Fruit fly (Drosophila melanogaster) whole organism, embryonic: ENCODE data around the gene CG5715.

ENCODE experiments used
- Asciz ChIP-seq: fragments of 200-800 bp; sonication (Bioruptor generic); optimal IDR thresholded peaks from 2 replicates; lab custom pipeline; 2017; ENCODE audit warnings: missing biosample characterization, mild to moderate bottlenecking, missing genetic modification characterization, missing genetic modification reagents
- CG10147 ChIP-seq: fragments of 200-800 bp; sonication (Bioruptor generic); optimal IDR thresholded peaks from 2 replicates; lab custom pipeline; 2019; ENCODE audit warnings: missing biosample characterization, mild to moderate bottlenecking, missing genetic modification characterization, moderate library complexity
- CG10321 ChIP-seq: fragments of 200-800 bp; sonication (Bioruptor generic); IDR thresholded peaks from 2 replicates; pipeline ENCODE4 v1.3.6; 2022; ENCODE audit warnings: missing biosample characterization, missing genetic modification characterization
- CG10366 ChIP-seq: fragments of 200-800 bp; sonication (Bioruptor generic); IDR thresholded peaks from 2 replicates; pipeline ENCODE4 v1.3.6; 2022; ENCODE audit warnings: missing biosample characterization, missing genetic modification characterization
- CG14441 ChIP-seq: fragments of 200-800 bp; sonication (Bioruptor generic); IDR thresholded peaks from 2 replicates; pipeline ENCODE4 v1.3.6; 2022; ENCODE audit warnings: missing biosample characterization, missing genetic modification characterization
- CG15011 ChIP-seq: fragments of 200-800 bp; sonication (Bioruptor generic); optimal IDR thresholded peaks from 3 replicates; lab custom pipeline; 2018; ENCODE audit warnings: missing biosample characterization, mild to moderate bottlenecking, missing genetic modification characterization
- CG17359 ChIP-seq: fragments of 200-800 bp; sonication (Bioruptor generic); optimal IDR thresholded peaks from 3 replicates; lab custom pipeline; 2018; ENCODE audit warnings: missing biosample characterization, mild to moderate bottlenecking, missing genetic modification characterization, moderate library complexity
- CG17802 ChIP-seq: fragments of 200-800 bp; sonication (Bioruptor generic); optimal IDR thresholded peaks from 2 replicates; lab custom pipeline; 2018; ENCODE audit warnings: missing biosample characterization, mild to moderate bottlenecking, missing genetic modification characterization, moderate library complexity
- CG2129 ChIP-seq: fragments of 200-800 bp; sonication (Bioruptor generic); IDR thresholded peaks from 2 replicates; pipeline ENCODE4 v1.3.6; 2022; ENCODE audit warnings: missing biosample characterization, missing genetic modification characterization; ENCODE audit not compliant: partially characterized antibody
- CG32532 ChIP-seq: fragments of 200-800 bp; sonication (Bioruptor generic); IDR thresholded peaks from 2 replicates; pipeline ENCODE4 v1.3.6; 2022; ENCODE audit warnings: missing biosample characterization, missing genetic modification characterization
- CG33557 ChIP-seq: fragments of 200-800 bp; sonication (Bioruptor generic); optimal IDR thresholded peaks from 2 replicates; lab custom pipeline; 2019; ENCODE audit warnings: missing biosample characterization, mild to moderate bottlenecking, missing genetic modification characterization, moderate library complexity
- CG42726 ChIP-seq: fragments of 200-800 bp; sonication (Bioruptor generic); IDR thresholded peaks from 2 replicates; pipeline ENCODE4 v1.3.6; 2022; ENCODE audit warnings: missing biosample characterization, missing genetic modification characterization; ENCODE audit not compliant: partially characterized antibody
- CG4854 ChIP-seq: fragments of 200-800 bp; sonication (Bioruptor generic); optimal IDR thresholded peaks from 2 replicates; lab custom pipeline; 2016; ENCODE audit warnings: missing biosample characterization, missing genetic modification characterization, inconsistent platforms
- CG6813 ChIP-seq: fragments of 200-800 bp; sonication (Bioruptor generic); optimal IDR thresholded peaks from 2 replicates; lab custom pipeline; 2017; ENCODE audit warnings: missing biosample characterization, missing genetic modification characterization, mild to moderate bottlenecking, moderate library complexity, missing genetic modification reagents
- D19B ChIP-seq: fragments of 200-800 bp; sonication (Bioruptor generic); optimal IDR thresholded peaks from 2 replicates; lab custom pipeline; 2017; ENCODE audit warnings: missing biosample characterization, mild to moderate bottlenecking, missing genetic modification characterization
- Drgx ChIP-seq: fragments of 200-800 bp; sonication (Bioruptor generic); IDR thresholded peaks from 2 replicates; pipeline ENCODE4 v1.3.6; 2022; ENCODE audit warnings: missing biosample characterization, missing genetic modification characterization
- E2f1 ChIP-seq: fragments of 200-800 bp; sonication (Bioruptor generic); IDR thresholded peaks from 2 replicates; pipeline ENCODE4 v1.3.6; 2022; ENCODE audit warnings: missing biosample characterization, missing genetic modification characterization
- Ets65A ChIP-seq: fragments of 200-800 bp; sonication (Bioruptor generic); peaks from one replicate; lab custom pipeline; 2016; ENCODE audit warnings: missing biosample characterization, missing genetic modification characterization
- Fer2 ChIP-seq: fragments of 200-800 bp; sonication (Bioruptor generic); optimal IDR thresholded peaks from 2 replicates; lab custom pipeline; 2018; ENCODE audit warnings: missing biosample characterization, mild to moderate bottlenecking, missing genetic modification characterization, moderate library complexity
- Gug ChIP-seq: fragments of 200-800 bp; sonication (Bioruptor generic); IDR thresholded peaks from 4 replicates; pipeline ENCODE4 v1.3.6; 2022; ENCODE audit warnings: missing biosample characterization, missing genetic modification characterization
- Hand ChIP-seq: fragments of 200-800 bp; sonication (Bioruptor generic); optimal IDR thresholded peaks from 2 replicates; lab custom pipeline; 2017; ENCODE audit warnings: mild to moderate bottlenecking, missing biosample characterization, missing genetic modification reagents, missing genetic modification characterization
- Med ChIP-seq: fragments of 200-800 bp; sonication (Bioruptor generic); peaks from one replicate; lab custom pipeline; 2016; ENCODE audit warnings: missing biosample characterization, missing genetic modification characterization, mild to moderate bottlenecking, inconsistent platforms, moderate library complexity
- Mes4 ChIP-seq: fragments of 200-800 bp; sonication (Bioruptor generic); optimal IDR thresholded peaks from 2 replicates; lab custom pipeline; 2016; ENCODE audit warnings: missing biosample characterization, missing genetic modification characterization
- NK7.1 ChIP-seq: fragments of 200-800 bp; sonication (Bioruptor generic); optimal IDR thresholded peaks from 3 replicates; lab custom pipeline; 2016; ENCODE audit warnings: missing biosample characterization, missing genetic modification characterization
- Pdp1 ChIP-seq, 2 experiments: fragments of 200-800 bp; sonication (Bioruptor generic); optimal IDR thresholded peaks; 3 replicates each; lab custom pipeline; 2016; ENCODE audit warnings: missing biosample characterization in 2 of 2, missing genetic modification characterization in 2 of 2, mild to moderate bottlenecking in 1 of 2, moderate library complexity in 1 of 2
- Ravus ChIP-seq: fragments of 200-800 bp; sonication (Bioruptor generic); IDR thresholded peaks from 2 replicates; pipeline ENCODE4 v1.3.6; 2022; ENCODE audit warnings: missing biosample characterization, missing genetic modification characterization
- Side ChIP-seq: fragments of 200-800 bp; sonication (Bioruptor generic); optimal IDR thresholded peaks from 2 replicates; lab custom pipeline; 2016; ENCODE audit warnings: missing biosample characterization, missing genetic modification characterization
- Ssrp ChIP-seq: fragments of 200-800 bp; sonication (Bioruptor generic); optimal IDR thresholded peaks from 2 replicates; lab custom pipeline; 2018; ENCODE audit warnings: missing biosample characterization, mild to moderate bottlenecking, missing genetic modification characterization, moderate library complexity
- bsh ChIP-seq, 2 experiments: fragments of 200-800 bp; sonication (Bioruptor generic); optimal IDR thresholded peaks; 2 replicates each; lab custom pipeline; 2017 to 2018; ENCODE audit warnings: mild to moderate bottlenecking in 2 of 2, missing biosample characterization in 2 of 2, missing genetic modification characterization in 2 of 2, moderate library complexity in 1 of 2
- cas ChIP-seq: fragments of 200-800 bp; sonication (Bioruptor generic); IDR thresholded peaks from 2 replicates; pipeline ENCODE4 v1.3.6; 2022; ENCODE audit warnings: missing biosample characterization, missing genetic modification characterization
- caup ChIP-seq: fragments of 200-800 bp; sonication (Bioruptor generic); optimal IDR thresholded peaks from 3 replicates; lab custom pipeline; 2017; ENCODE audit warnings: missing biosample characterization, mild to moderate bottlenecking, missing genetic modification characterization, moderate library complexity; ENCODE audit not compliant: severe bottlenecking
- corto ChIP-seq: fragments of 200-800 bp; sonication (Bioruptor generic); optimal IDR thresholded peaks from 2 replicates; lab custom pipeline; 2016; ENCODE audit warnings: missing biosample characterization, mild to moderate bottlenecking, missing genetic modification characterization, moderate library complexity
- lbe ChIP-seq: fragments of 200-800 bp; sonication (Bioruptor generic); optimal IDR thresholded peaks from 2 replicates; lab custom pipeline; 2016; ENCODE audit warnings: missing biosample characterization, mild to moderate bottlenecking, missing genetic modification characterization
- lmd ChIP-seq: fragments of 200-800 bp; sonication (Bioruptor generic); IDR thresholded peaks from 2 replicates; pipeline ENCODE4 v1.3.6; 2022; ENCODE audit warnings: missing biosample characterization, missing genetic modification characterization
- luna ChIP-seq: fragments of 200-800 bp; sonication (Bioruptor generic); optimal IDR thresholded peaks from 2 replicates; lab custom pipeline; 2016; ENCODE audit warnings: missing biosample characterization, missing genetic modification characterization
- nmo ChIP-seq: fragments of 200-800 bp; sonication (Bioruptor generic); optimal IDR thresholded peaks from 2 replicates; lab custom pipeline; 2018; ENCODE audit warnings: missing biosample characterization, mild to moderate bottlenecking, missing genetic modification characterization, moderate library complexity
- nom ChIP-seq: fragments of 200-800 bp; sonication (Bioruptor generic); optimal IDR thresholded peaks from 2 replicates; lab custom pipeline; 2017; ENCODE audit warnings: missing biosample characterization, missing genetic modification characterization, mild to moderate bottlenecking, moderate library complexity, missing genetic modification reagents
- oc ChIP-seq: fragments of 200-800 bp; sonication (Bioruptor generic); optimal IDR thresholded peaks from 2 replicates; lab custom pipeline; 2018; ENCODE audit warnings: missing biosample characterization, mild to moderate bottlenecking, missing genetic modification characterization, moderate library complexity
- pho ChIP-seq: fragments of 200-800 bp; sonication (Bioruptor generic); optimal IDR thresholded peaks from 2 replicates; lab custom pipeline; 2016; ENCODE audit warnings: missing biosample characterization, missing genetic modification characterization
- ranshi ChIP-seq: fragments of 200-800 bp; sonication (Bioruptor generic); IDR thresholded peaks from 2 replicates; pipeline ENCODE4 v1.3.6; 2022; ENCODE audit warnings: missing biosample characterization, missing genetic modification characterization
- sens ChIP-seq: fragments of 200-800 bp; sonication (Bioruptor generic); peaks from one replicate; lab custom pipeline; 2016; ENCODE audit warnings: missing biosample characterization, missing genetic modification characterization

The CG5715 gene

DNA sequence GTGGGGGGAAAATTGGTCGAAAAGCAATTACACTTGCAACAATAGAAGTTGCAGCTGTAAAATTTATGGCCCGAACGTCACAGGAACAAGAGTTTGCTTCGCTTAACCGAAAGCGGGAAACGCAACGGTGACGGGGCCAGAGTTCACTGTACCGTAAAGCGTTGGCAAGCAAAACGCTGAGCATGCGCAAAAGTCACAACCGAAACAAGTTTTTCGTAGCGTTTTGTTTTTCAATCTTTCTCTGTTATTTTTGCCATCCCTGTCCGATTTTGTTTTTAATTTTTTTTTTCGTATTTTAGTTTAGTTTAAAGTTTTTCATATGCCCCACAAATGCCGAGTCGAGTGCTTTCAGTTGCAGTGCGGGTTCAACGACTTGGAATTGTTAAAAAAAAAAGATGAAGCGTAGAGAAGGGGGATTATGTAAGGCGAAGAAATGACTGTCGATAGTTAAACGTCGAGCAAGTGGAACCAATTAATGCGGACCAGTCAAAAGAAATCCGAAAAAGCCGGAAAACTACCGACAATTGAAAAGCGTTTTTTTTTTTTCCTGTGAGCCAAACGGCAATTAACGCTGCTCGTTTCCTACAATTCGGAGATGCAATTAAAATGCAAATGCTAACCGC lies 26.5 kb downstream of the CG5715 start (continued):
- TF ChIP-seq Fer2 (tag; lab: Kevin White, UChicago) (no peak), sens (GFP tag; lab: Kevin White, UChicago) (no peak), D19B (no peak), pho (GFP tag; lab: Kevin White, UChicago) (no peak), CG4854 (no peak), Pdp1 (GFP tag; optimal IDR thresholded peaks at IDR 0.05; lab: Kevin White, UChicago) (peak in 1 of 2 experiments; percentile 55), Ssrp (tag; lab: Kevin White, UChicago) (no peak), CG2129 (GFP tag; lab: Robert Waterston, UW) (no peak), caup (GFP tag; lab: Kevin White, UChicago) (no peak), E2f1 (GFP tag; lab: Robert Waterston, UW) (no peak), Asciz (no peak), CG15011 (GFP tag; lab: Kevin White, UChicago) (no peak), CG17802 (tag; lab: Kevin White, UChicago) (no peak), lmd (GFP tag; lab: Robert Waterston, UW) (0 out of 2 replicates have a peak, but pooled peaks have one; percentile 6), CG17359 (no peak), CG32532 (peak; percentile 20; the same call in 1 of the 2 replicates), nmo (GFP tag; lab: Kevin White, UChicago) (no peak), CG10366 (GFP tag; lab: Robert Waterston, UW) (no peak), NK7.1 (GFP tag; lab: Kevin White, UChicago) (no peak), CG14441 (GFP tag; lab: Robert Waterston, UW) (0 out of 2 replicates have a peak, but pooled peaks have one; percentile 22), CG6813 (no peak)

DNA sequence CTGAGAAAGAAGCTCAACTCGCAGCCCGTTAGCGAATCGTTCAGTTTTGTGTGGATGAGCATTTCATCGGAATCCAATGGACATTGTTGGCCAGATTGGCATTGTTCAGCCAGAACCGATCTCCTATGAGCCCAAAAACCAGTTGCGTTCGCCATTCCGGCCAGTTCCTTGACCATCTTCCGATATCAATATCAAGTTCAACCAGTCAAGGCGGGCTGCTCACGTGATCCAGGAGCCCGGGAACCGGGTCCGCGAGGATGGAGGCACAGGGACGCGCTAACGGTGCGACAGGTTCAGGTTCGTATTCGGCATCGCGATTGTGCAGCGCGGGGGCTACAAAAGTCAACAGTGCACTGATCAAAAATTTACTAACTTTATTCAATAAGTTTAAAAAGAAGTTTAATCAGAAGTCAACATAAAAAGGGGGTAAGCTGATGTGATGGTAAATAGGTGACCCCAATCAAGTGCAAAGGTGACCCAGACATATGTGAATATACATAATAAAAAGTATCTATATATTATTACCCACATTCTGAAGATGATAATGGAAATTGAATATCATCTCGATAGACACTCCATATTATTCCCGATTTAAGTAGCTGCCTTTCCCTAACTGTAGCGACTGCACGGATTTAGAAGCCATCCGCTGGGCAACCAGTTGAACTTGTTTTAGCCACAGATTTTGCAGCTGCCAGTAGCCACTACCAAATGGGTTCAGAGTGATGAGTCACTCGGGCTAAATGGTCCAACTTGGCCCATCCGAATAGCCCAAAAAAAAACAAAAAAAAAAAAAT lies 27.2 kb downstream of the CG5715 start:
- peak; percentile 83 for TF ChIP-seq lbe
- TF ChIP-seq CG42726 (GFP tag; lab: Robert Waterston, UW) = no peak
- no peak for TF ChIP-seq CG10321 (GFP tag; lab: Robert Waterston, UW)
- TF ChIP-seq bsh (GFP tag; optimal IDR thresholded peaks at IDR 0.05; lab: Kevin White, UChicago) = peak in 1 of 2 experiments; percentile 86
- TF ChIP-seq Side = no peak
- TF ChIP-seq corto = peak; percentile 80
- TF ChIP-seq oc (tag; lab: Kevin White, UChicago) = no peak
- no peak for TF ChIP-seq Ravus (GFP tag; lab: Robert Waterston, UW)
- no peak for TF ChIP-seq Mes4 (GFP tag; lab: Kevin White, UChicago)
- no peak for TF ChIP-seq luna (GFP tag; lab: Kevin White, UChicago)
- TF ChIP-seq ranshi (GFP tag; lab: Robert Waterston, UW) = no peak
- TF ChIP-seq Drgx (GFP tag; lab: Robert Waterston, UW) = peak; percentile 75
- peak; percentile 86 for TF ChIP-seq nom (GFP tag; lab: Kevin White, UChicago)
- TF ChIP-seq CG33557 = no peak
- no peak for TF ChIP-seq CG10147 (GFP tag; lab: Kevin White, UChicago)
- peak; percentile 33 for TF ChIP-seq Med (GFP tag; lab: Kevin White, UChicago)
- peak; percentile 86 for TF ChIP-seq Ets65A (GFP tag; lab: Kevin White, UChicago)
- TF ChIP-seq Gug (GFP tag; lab: Robert Waterston, UW) = no peak
- no peak for TF ChIP-seq Hand (GFP tag; lab: Kevin White, UChicago)
- TF ChIP-seq cas = no peak
